Fruit fly (Drosophila melanogaster) whole organism, wandering third instar larva: ENCODE results near the gene CG11178.

Experiments used
- Abd-B ChIP-seq: fragments of >200 bp; optimal IDR thresholded peaks from 2 replicates; lab custom pipeline; 2017; ENCODE audit warnings: missing biosample characterization, missing genetic modification characterization
- CG32264 ChIP-seq: fragments of 200-800 bp; sonication (Bioruptor generic); optimal IDR thresholded peaks from 2 replicates; lab custom pipeline; 2016; ENCODE audit warnings: missing biosample characterization, missing genetic modification characterization
- CG9705 ChIP-seq: fragments of 200-800 bp; sonication (Bioruptor generic); optimal IDR thresholded peaks from 2 replicates; lab custom pipeline; 2018; ENCODE audit warnings: missing biosample characterization, mild to moderate bottlenecking, missing genetic modification characterization
- CrebA ChIP-seq: fragments of 200-800 bp; sonication (Bioruptor generic); optimal IDR thresholded peaks from 2 replicates; lab custom pipeline; 2016; ENCODE audit warnings: missing biosample characterization, mild to moderate bottlenecking, missing genetic modification characterization, borderline replicate concordance
- Dfd ChIP-seq: fragments of >200 bp; optimal IDR thresholded peaks from 2 replicates; lab custom pipeline; 2017; ENCODE audit warnings: missing biosample characterization, missing genetic modification characterization
- Dif ChIP-seq: fragments of 200-275, 200-300 bp; sonication (Bioruptor generic); optimal IDR thresholded peaks from 2 replicates; lab custom pipeline; 2018; ENCODE audit warnings: missing biosample characterization, missing genetic modification characterization; ENCODE audit not compliant: partially characterized antibody
- GATAd ChIP-seq: sonication (Bioruptor generic); optimal IDR thresholded peaks from 2 replicates; lab custom pipeline; 2016; ENCODE audit warnings: missing biosample characterization, missing genetic modification characterization
- HLH106 ChIP-seq: fragments of 200-800 bp; optimal IDR thresholded peaks from 3 replicates; lab custom pipeline; 2019; ENCODE audit warnings: missing biosample characterization, mild to moderate bottlenecking, missing genetic modification characterization, moderate library complexity
- Hnf4 ChIP-seq: fragments of 200-800 bp; sonication (Bioruptor generic); optimal IDR thresholded peaks from 2 replicates; lab custom pipeline; 2016; ENCODE audit warnings: missing biosample characterization, mild to moderate bottlenecking, missing genetic modification characterization
- Hr78 ChIP-seq: fragments of >200 bp; optimal IDR thresholded peaks from 2 replicates; lab custom pipeline; 2017; ENCODE audit warnings: missing biosample characterization, missing genetic modification characterization
- Hr83 ChIP-seq: fragments of 200-300 bp; sonication (Bioruptor generic); optimal IDR thresholded peaks from 2 replicates; lab custom pipeline; 2016; ENCODE audit warnings: missing biosample characterization, mild to moderate bottlenecking, missing genetic modification characterization, moderate library complexity; ENCODE audit not compliant: poor library complexity, severe bottlenecking
- Jra ChIP-seq: sonication (Bioruptor generic); optimal IDR thresholded peaks from 2 replicates; lab custom pipeline; 2016; ENCODE audit warnings: missing biosample characterization, missing genetic modification characterization
- Mio ChIP-seq: sonication (Bioruptor generic); optimal IDR thresholded peaks from 2 replicates; lab custom pipeline; 2016; ENCODE audit warnings: missing biosample characterization, missing genetic modification characterization
- Myc ChIP-seq: fragments of >200 bp; optimal IDR thresholded peaks from 2 replicates; lab custom pipeline; 2017
- N ChIP-seq: fragments of >200 bp; optimal IDR thresholded peaks from 2 replicates; lab custom pipeline; 2018; ENCODE audit warnings: missing biosample characterization, missing external identifiers, missing genetic modification characterization
- OdsH ChIP-seq: fragments of 200-800 bp; sonication (Bioruptor generic); optimal IDR thresholded peaks from 2 replicates; lab custom pipeline; 2016; ENCODE audit warnings: missing biosample characterization, mild to moderate bottlenecking, missing genetic modification characterization
- Rel ChIP-seq, 2 experiments: fragments of 200-800 bp; sonication (Bioruptor generic) in 1 of 2; optimal IDR thresholded peaks; 2 replicates in 1 of 2; 3 replicates in 1 of 2; lab custom pipeline; 2016 to 2019; ENCODE audit warnings: mild to moderate bottlenecking in 2 of 2, missing biosample characterization in 2 of 2, missing genetic modification characterization in 2 of 2, moderate library complexity in 1 of 2
- Sp1 ChIP-seq: fragments of 200-800 bp; sonication (Bioruptor generic); optimal IDR thresholded peaks from 3 replicates; lab custom pipeline; 2019; ENCODE audit warnings: missing biosample characterization, mild to moderate bottlenecking, missing genetic modification characterization, moderate library complexity
- br ChIP-seq: fragments of 200-800 bp; sonication (Bioruptor generic); optimal IDR thresholded peaks from 2 replicates; lab custom pipeline; 2016; ENCODE audit warnings: missing biosample characterization, missing genetic modification characterization
- brk ChIP-seq: fragments of 200-800 bp; sonication (Bioruptor generic); optimal IDR thresholded peaks from 2 replicates; lab custom pipeline; 2016; ENCODE audit warnings: missing biosample characterization, mild to moderate bottlenecking, missing genetic modification characterization
- dl ChIP-seq, 2 experiments: fragments of 175-275, 200-275 bp in 1 of 2; fragments of 200-275 bp in 1 of 2; sonication (Bioruptor generic); optimal IDR thresholded peaks; lab custom pipeline; 2018; ENCODE audit warnings: mild to moderate bottlenecking in 2 of 2, missing biosample characterization in 2 of 2, missing genetic modification characterization in 2 of 2, moderate library complexity in 2 of 2; ENCODE audit not compliant: partially characterized antibody in 2 of 2, insufficient read depth in 1 of 2
- dmrt93B ChIP-seq: fragments of 200-800 bp; sonication (Bioruptor generic); optimal IDR thresholded peaks from 2 replicates; lab custom pipeline; 2018; ENCODE audit warnings: missing biosample characterization, mild to moderate bottlenecking, missing genetic modification characterization
- dsf ChIP-seq: sonication (Bioruptor generic); optimal IDR thresholded peaks from 2 replicates; lab custom pipeline; 2016; ENCODE audit warnings: missing biosample characterization, missing genetic modification characterization, borderline replicate concordance
- ey ChIP-seq: fragments of 200-800 bp; sonication (Bioruptor generic); optimal IDR thresholded peaks from 2 replicates; lab custom pipeline; 2016; ENCODE audit warnings: missing biosample characterization, missing genetic modification characterization
- foxo ChIP-seq, 2 experiments: fragments of 200-800 bp; sonication (Bioruptor generic); optimal IDR thresholded peaks; 2 replicates in 1 of 2; 3 replicates in 1 of 2; lab custom pipeline; 2016 to 2017; ENCODE audit warnings: missing biosample characterization in 2 of 2, missing genetic modification characterization in 2 of 2
- fru ChIP-seq: fragments of 200-800 bp; sonication (Bioruptor generic); optimal IDR thresholded peaks from 3 replicates; lab custom pipeline; 2016; ENCODE audit warnings: missing biosample characterization, mild to moderate bottlenecking, missing genetic modification characterization
- h ChIP-seq: fragments of 200-800 bp; sonication (Bioruptor generic); optimal IDR thresholded peaks from 3 replicates; lab custom pipeline; 2016; ENCODE audit warnings: missing biosample characterization, mild to moderate bottlenecking, missing genetic modification characterization
- jim ChIP-seq: fragments of 175-275, 200-325 bp; sonication (Bioruptor generic); optimal IDR thresholded peaks from 2 replicates; lab custom pipeline; 2016; ENCODE audit warnings: missing biosample characterization, mild to moderate bottlenecking, missing genetic modification characterization
- lola ChIP-seq: fragments of >200 bp; optimal IDR thresholded peaks from 2 replicates; lab custom pipeline; 2017; ENCODE audit warnings: missing biosample characterization, missing genetic modification characterization
- pan ChIP-seq: fragments of >200 bp; optimal IDR thresholded peaks from 2 replicates; lab custom pipeline; 2017
- psq ChIP-seq: fragments of 200-800 bp; sonication (Bioruptor generic); optimal IDR thresholded peaks from 3 replicates; lab custom pipeline; 2017; ENCODE audit warnings: missing biosample characterization, mild to moderate bottlenecking, missing genetic modification characterization, moderate library complexity
- rgr ChIP-seq: fragments of 200-800 bp; sonication (Bioruptor generic); optimal IDR thresholded peaks from 3 replicates; lab custom pipeline; 2016; ENCODE audit warnings: missing biosample characterization, mild to moderate bottlenecking, missing genetic modification characterization
- sage ChIP-seq: fragments of 200-800 bp; sonication (Bioruptor generic); optimal IDR thresholded peaks from 2 replicates; lab custom pipeline; 2016; ENCODE audit warnings: missing biosample characterization, mild to moderate bottlenecking, missing genetic modification characterization
- sv ChIP-seq: fragments of 200-800 bp; sonication (Bioruptor generic); optimal IDR thresholded peaks from 3 replicates; lab custom pipeline; 2016; ENCODE audit warnings: missing biosample characterization, missing genetic modification characterization
- tai ChIP-seq: sonication (Bioruptor generic); optimal IDR thresholded peaks from 2 replicates; lab custom pipeline; 2016; ENCODE audit warnings: missing biosample characterization, missing genetic modification characterization
- usp ChIP-seq: fragments of >200 bp; optimal IDR thresholded peaks from 2 replicates; lab custom pipeline; 2017; ENCODE audit warnings: missing biosample characterization, missing genetic modification characterization
- woc ChIP-seq: sonication (Bioruptor generic); optimal IDR thresholded peaks from 2 replicates; lab custom pipeline; 2016; ENCODE audit warnings: missing biosample characterization, mild to moderate bottlenecking, missing genetic modification characterization

CG11178 gene

dm6 chrX:13615992-13616391, 10.5 kb downstream of the CG11178 start:
- peak; percentile 22 for TF ChIP-seq Sp1 (GFP tag; lab: Kevin White, UChicago)
- peak; percentile 21 for TF ChIP-seq Dif (GFP tag; lab: Kevin White, UChicago)
- TF ChIP-seq foxo (GFP tag; optimal IDR thresholded peaks at IDR 0.05; lab: Kevin White, UChicago), result no peak
- no peak for TF ChIP-seq jim (GFP tag; lab: Kevin White, UChicago)
- no peak for TF ChIP-seq fru (GFP tag; lab: Kevin White, UChicago)
- no peak for TF ChIP-seq CrebA (GFP tag; lab: Kevin White, UChicago)
- TF ChIP-seq usp (GFP tag; lab: Kevin White, UChicago), result no peak
- peak; percentile 81 for TF ChIP-seq psq (GFP tag; lab: Kevin White, UChicago)

dm6 chrX:13616417-13617050, 11.1 kb downstream of the CG11178 start, which contains the start of the genes tth and Tango2:
TSS of gene tth (minus strand) at chrX:13616586.
TSS of gene Tango2 (plus strand) at chrX:13616989.
- TF ChIP-seq Sp1 (GFP tag; lab: Kevin White, UChicago) (peak; percentile 88), CrebA (GFP tag; lab: Kevin White, UChicago) (no peak), Abd-B (GFP tag; lab: Kevin White, UChicago) (no peak), N (GFP tag; lab: Kevin White, UChicago) (no peak), Dif (GFP tag; lab: Kevin White, UChicago) (no peak), h (peak; percentile 87), GATAd (no peak), Hnf4 (GFP tag; lab: Kevin White, UChicago) (no peak), OdsH (GFP tag; lab: Kevin White, UChicago) (peak; percentile 80), br (GFP tag; lab: Kevin White, UChicago) (peak; percentile 85), tai (GFP tag; lab: Kevin White, UChicago) (no peak), Myc (lab: Kevin White, UChicago) (no peak), HLH106 (tag; lab: Kevin White, UChicago) (peak; percentile 89), Mio (GFP tag; lab: Kevin White, UChicago) (peak; percentile 16), rgr (GFP tag; lab: Kevin White, UChicago) (peak; percentile 87), lola (GFP tag; lab: Kevin White, UChicago) (no peak), CG9705 (GFP tag; lab: Kevin White, UChicago) (peak; percentile 54), brk (GFP tag; lab: Kevin White, UChicago) (no peak), Dfd (GFP tag; lab: Kevin White, UChicago) (no peak), Hr78 (no peak), dsf (peak; percentile 53), sage (GFP tag; lab: Kevin White, UChicago) (no peak), Jra (GFP tag; lab: Kevin White, UChicago) (no peak), fru (GFP tag; lab: Kevin White, UChicago) (peak; percentile 90), pan (no peak), sv (GFP tag; lab: Kevin White, UChicago) (peak; percentile 55), ey (GFP tag; lab: Kevin White, UChicago) (peak; percentile 84), Rel (GFP tag; optimal IDR thresholded peaks at IDR 0.05; lab: Kevin White, UChicago) (peak; percentile 36), Rel (tag; optimal IDR thresholded peaks at IDR 0.05; lab: Kevin White, UChicago) (peak; percentile 55), foxo (GFP tag; optimal IDR thresholded peaks at IDR 0.05; lab: Kevin White, UChicago) (peak in 1 of 2 experiments; percentile 90), woc (peak; percentile 73), dmrt93B (GFP tag; lab: Kevin White, UChicago) (no peak), Hr83 (GFP tag; lab: Kevin White, UChicago) (peak; percentile 2), CG32264 (GFP tag; lab: Kevin White, UChicago) (peak; percentile 14), dl (GFP tag; optimal IDR thresholded peaks at IDR 0.05; lab: Kevin White, UChicago; ENCODE audit: insufficient read depth in 1 of 2, partially characterized antibody in 2 of 2) (no peak), usp (GFP tag; lab: Kevin White, UChicago) (no peak), psq (GFP tag; lab: Kevin White, UChicago) (peak; percentile 56)
